Fruit fly (Drosophila melanogaster): ENCODE results near the gene RpL3.

RpL3 gene

DNA sequence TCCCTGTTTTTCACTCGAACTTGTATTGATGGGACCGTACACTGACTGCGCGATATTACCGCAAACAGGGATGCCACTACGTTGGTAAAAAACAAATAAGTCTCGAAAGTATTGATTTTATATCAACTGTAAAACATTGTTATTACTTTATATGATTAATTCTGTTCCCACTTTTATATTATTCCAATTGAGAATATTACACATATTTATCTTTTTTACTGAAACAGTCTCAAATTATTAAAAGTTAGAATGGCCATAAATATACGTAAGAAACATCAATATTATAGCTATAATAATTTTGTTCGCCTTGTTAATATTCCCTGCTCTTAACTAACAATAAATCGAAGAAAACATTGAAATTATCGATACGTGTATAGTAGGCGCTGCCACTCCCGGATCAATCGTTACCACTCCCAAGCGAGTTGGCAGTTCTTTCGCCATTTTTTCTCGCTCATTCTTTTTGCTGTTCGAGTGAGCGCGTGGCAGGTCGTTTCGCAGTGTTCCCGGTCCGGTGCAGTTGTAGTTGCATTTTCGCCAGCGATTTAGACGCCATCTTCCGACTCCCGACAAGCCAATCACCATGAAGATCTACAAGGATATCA, 11.8 kb upstream of the RpL3 start, which contains the start of the genes SdhC and Tctp (continued):
- TF ChIP-seq nmo (GFP tag; optimal IDR thresholded peaks at IDR 0.05) (peak; percentile 72), HLHmδ (GFP tag; optimal IDR thresholded peaks at IDR 0.05) (peak; percentile 51), CoRest (tag; optimal IDR thresholded peaks at IDR 0.05) (peak; percentile 64), crol (GFP tag; IDR thresholded peaks at IDR 0.05) (no peak), inv (GFP tag; IDR thresholded peaks at IDR 0.05; ENCODE audit: partially characterized antibody) (peak; percentile 25; the same call in 1 of the 2 replicates), Gug (GFP tag; IDR thresholded peaks at IDR 0.05) (no peak; the same call in 3 of the 4 replicates), gsb (GFP tag; IDR thresholded peaks at IDR 0.05) (no peak), D (optimal IDR thresholded peaks at IDR 0.05) (no peak), D (GFP tag; optimal IDR thresholded peaks at IDR 0.05) (no peak), Bdp1 (GFP tag; optimal IDR thresholded peaks at IDR 0.05) (no peak), grn (GFP tag; optimal IDR thresholded peaks at IDR 0.05) (no peak), wdn (GFP tag; IDR thresholded peaks at IDR 0.05) (no peak), bab2 (GFP tag; optimal IDR thresholded peaks at IDR 0.05) (peak; percentile 18), CG16813 (GFP tag; IDR thresholded peaks at IDR 0.05; ENCODE audit: partially characterized antibody) (peak; percentile 20; the same call in 1 of the 3 replicates), CG15601 (tag; optimal IDR thresholded peaks at IDR 0.05) (peak; percentile 62), Asciz (GFP tag; optimal IDR thresholded peaks at IDR 0.05) (no peak), CG18011 (GFP tag; optimal IDR thresholded peaks at IDR 0.05) (no peak), CG12659 (GFP tag; optimal IDR thresholded peaks at IDR 0.05) (peak; percentile 83), fd3F (GFP tag; optimal IDR thresholded peaks at IDR 0.05) (no peak), klu (GFP tag; IDR thresholded peaks at IDR 0.05) (no peak), abd-A (tag; optimal IDR thresholded peaks at IDR 0.05) (no peak), CG17568 (GFP tag; optimal IDR thresholded peaks at IDR 0.05) (no peak), chm (GFP tag; IDR thresholded peaks at IDR 0.05) (0 out of 2 replicates have a peak, but pooled peaks have one; percentile 49), Tbp (GFP tag; optimal IDR thresholded peaks at IDR 0.05) (no peak), CG2875 (GFP tag; optimal IDR thresholded peaks at IDR 0.05) (no peak), PHDP (tag; optimal IDR thresholded peaks at IDR 0.05) (peak; percentile 4), gem (tag; optimal IDR thresholded peaks at IDR 0.05) (peak; percentile 62), HHEX (GFP tag; optimal IDR thresholded peaks at IDR 0.05) (no peak), phol (tag; optimal IDR thresholded peaks at IDR 0.05) (peak; percentile 97), Myb (GFP tag; optimal IDR thresholded peaks at IDR 0.05) (no peak), CG11695 (GFP tag; IDR thresholded peaks at IDR 0.05) (no peak), danr (GFP tag; IDR thresholded peaks at IDR 0.05) (no peak), mld (GFP tag; IDR thresholded peaks at IDR 0.05; ENCODE audit: partially characterized antibody) (no peak), zfh2 (GFP tag; optimal IDR thresholded peaks at IDR 0.05) (peak; percentile 14), tna (GFP tag; IDR thresholded peaks at IDR 0.05; ENCODE audit: partially characterized antibody) (peak; percentile 40; the same call in 1 of the 2 replicates), CG9817 (tag; optimal IDR thresholded peaks at IDR 0.05) (peak; percentile 40), Drgx (GFP tag; IDR thresholded peaks at IDR 0.05) (0 out of 2 replicates have a peak, but pooled peaks have one; percentile 7), CG4820 (GFP tag; optimal IDR thresholded peaks at IDR 0.05) (peak; percentile 72), ind (GFP tag; optimal IDR thresholded peaks at IDR 0.05) (peak; percentile 37), CG12219 (GFP tag; optimal IDR thresholded peaks at IDR 0.05) (no peak), Fer1 (GFP tag; optimal IDR thresholded peaks at IDR 0.05) (peak; percentile 50), pnt (GFP tag; optimal IDR thresholded peaks at IDR 0.05) (no peak), unc-4 (GFP tag; IDR thresholded peaks at IDR 0.05; ENCODE audit: partially characterized antibody) (0 out of 2 replicates have a peak, but pooled peaks have one; percentile 51), CG17829 (tag; optimal IDR thresholded peaks at IDR 0.05) (peak; percentile 59), CG16815 (GFP tag; optimal IDR thresholded peaks at IDR 0.05) (no peak), Dbx (GFP tag; IDR thresholded peaks at IDR 0.05) (0 out of 3 replicates have a peak, but pooled peaks have one; percentile 35), shn (GFP tag; optimal IDR thresholded peaks at IDR 0.05) (peak; percentile 38), mam (GFP tag; optimal IDR thresholded peaks at IDR 0.05) (peak; percentile 47), pzg (GFP tag; optimal IDR thresholded peaks at IDR 0.05) (peak; percentile 74)
